Fruit fly (Drosophila melanogaster): Measurements from ENCODE around the gene rdx.

dm6 chr3R:14003845-14004244 is 28.0 kb downstream of the rdx start:
- TF ChIP-seq ttk (optimal IDR thresholded peaks at IDR 0.05), result no peak
- no peak for TF ChIP-seq Sin3A (optimal IDR thresholded peaks at IDR 0.05)
- TF ChIP-seq psq (optimal IDR thresholded peaks at IDR 0.05), result no peak

Data from Kc167 (cell line).